Worm (Caenorhabditis elegans) whole organism, young adult: ENCODE measurements around the gene lys-10.

Source experiments
- B0336.3 ChIP-seq: fragments of 200-800 bp; sonication (Bioruptor generic); IDR thresholded peaks from 2 replicates; pipeline ENCODE4 v1.3.6; 2022; ENCODE audit warnings: missing genetic modification characterization, missing compliant biosample characterization
- C17E4.6 ChIP-seq: fragments of 200-800 bp; sonication (Bioruptor generic); IDR thresholded peaks from 2 replicates; pipeline ENCODE4 v1.3.6; 2022; ENCODE audit warnings: missing genetic modification reagents, missing genetic modification characterization, missing compliant biosample characterization
- D2030.7 ChIP-seq: fragments of 200-800 bp; sonication (Bioruptor generic); IDR thresholded peaks from 2 replicates; pipeline ENCODE4 v1.3.6; 2022; ENCODE audit warnings: missing genetic modification reagents, missing genetic modification characterization, missing compliant biosample characterization
- F23B12.7 ChIP-seq: sonication (generic microtip); optimal IDR thresholded peaks from 2 replicates; lab custom pipeline; 2017; ENCODE audit warnings: missing genetic modification characterization, mild to moderate bottlenecking, missing compliant biosample characterization, antibody characterized with exemption, moderate library complexity; ENCODE audit not compliant: insufficient read depth
- F33H1.4 ChIP-seq: fragments of 200-800 bp; sonication (Bioruptor generic); IDR thresholded peaks from 2 replicates; pipeline ENCODE4 v1.3.6; 2022; ENCODE audit warnings: missing genetic modification reagents, missing genetic modification characterization, missing compliant biosample characterization
- F39B2.1 ChIP-seq: fragments of 200-800 bp; sonication (Bioruptor generic); IDR thresholded peaks from 2 replicates; pipeline ENCODE4 v1.3.6; 2022; ENCODE audit warnings: missing genetic modification reagents, missing genetic modification characterization, missing compliant biosample characterization
- K11D2.4 ChIP-seq: fragments of 200-800 bp; sonication (Bioruptor generic); IDR thresholded peaks from 2 replicates; pipeline ENCODE4 v1.3.6; 2022; ENCODE audit warnings: missing genetic modification reagents, missing genetic modification characterization, missing compliant biosample characterization
- T07F8.4 ChIP-seq: sonication (generic microtip); optimal IDR thresholded peaks from 2 replicates; lab custom pipeline; 2016; ENCODE audit warnings: mild to moderate bottlenecking, missing genetic modification characterization, moderate library complexity, missing compliant biosample characterization
- Y53G8AR.9 ChIP-seq: fragments of 200-800 bp; sonication (Bioruptor generic); conservative IDR thresholded peaks from 2 replicates; pipeline ENCODE4 v1.3.6; 2022; ENCODE audit warnings: missing genetic modification reagents, missing genetic modification characterization, missing compliant biosample characterization
- aptf-2 ChIP-seq: fragments of 200-800 bp; sonication (Bioruptor generic); conservative IDR thresholded peaks from 2 replicates; pipeline ENCODE4 v1.3.6; 2022; ENCODE audit warnings: missing genetic modification reagents, missing genetic modification characterization, missing compliant biosample characterization
- attf-3 ChIP-seq: fragments of 200-800 bp; sonication (Bioruptor generic); conservative IDR thresholded peaks from 2 replicates; pipeline ENCODE4 v1.3.6; 2022; ENCODE audit warnings: missing genetic modification reagents, missing genetic modification characterization, missing compliant biosample characterization
- attf-6 ChIP-seq: fragments of 200-800 bp; sonication (Bioruptor generic); IDR thresholded peaks from 2 replicates; pipeline ENCODE4 v1.3.6; 2022; ENCODE audit warnings: missing genetic modification reagents, missing genetic modification characterization, missing compliant biosample characterization
- bed-1 ChIP-seq: fragments of 200-800 bp; sonication (Bioruptor generic); IDR thresholded peaks from 2 replicates; pipeline ENCODE4 v1.3.6; 2022; ENCODE audit warnings: missing genetic modification reagents, missing genetic modification characterization, missing compliant biosample characterization
- cebp-1 ChIP-seq, 2 experiments: fragments of 200-800 bp in 1 of 2; sonication (Bioruptor generic) in 1 of 2; sonication (generic microtip) in 1 of 2; IDR thresholded peaks in 1 of 2; optimal IDR thresholded peaks in 1 of 2; 2 replicates each; pipeline versions ENCODE4 v1.3.6 to Lab custom; 2017 to 2022; ENCODE audit warnings: missing compliant biosample characterization in 2 of 2, missing genetic modification characterization in 2 of 2, mild to moderate bottlenecking in 1 of 2, missing genetic modification reagents in 1 of 2, moderate library complexity in 1 of 2
- ceh-91 ChIP-seq: fragments of 200-800 bp; sonication (Bioruptor generic); IDR thresholded peaks from 2 replicates; pipeline ENCODE4 v1.3.6; 2022; ENCODE audit warnings: missing genetic modification reagents, missing genetic modification characterization, missing compliant biosample characterization
- chd-7 ChIP-seq: sonication (generic microtip); optimal IDR thresholded peaks from 2 replicates; lab custom pipeline; 2016; ENCODE audit warnings: mild to moderate bottlenecking, missing genetic modification characterization, moderate library complexity, missing compliant biosample characterization
- dox-1 ChIP-seq: fragments of 200-800 bp; sonication (Bioruptor generic); IDR thresholded peaks from 2 replicates; pipeline ENCODE4 v1.3.6; 2022; ENCODE audit warnings: missing genetic modification reagents, missing genetic modification characterization, missing compliant biosample characterization
- efl-1 ChIP-seq: fragments of 150-350 bp; optimal IDR thresholded peaks from 2 replicates; lab custom pipeline; 2014; ENCODE audit warnings: missing biosample characterization, missing genetic modification reagents, missing genetic modification characterization
- egl-44 ChIP-seq: fragments of 200-800 bp; sonication (Bioruptor generic); IDR thresholded peaks from 2 replicates; pipeline ENCODE4 v1.3.6; 2022; ENCODE audit warnings: missing genetic modification reagents, missing genetic modification characterization, missing compliant biosample characterization
- ekl-4 ChIP-seq: fragments of 200-800 bp; sonication (Bioruptor generic); IDR thresholded peaks from 2 replicates; pipeline ENCODE4 v1.3.6; 2022; ENCODE audit warnings: missing genetic modification reagents, missing genetic modification characterization, missing compliant biosample characterization
- hmg-1.2 ChIP-seq: fragments of 200-800 bp; sonication (Bioruptor generic); IDR thresholded peaks from 2 replicates; pipeline ENCODE4 v1.3.6; 2022; ENCODE audit warnings: missing genetic modification reagents, missing genetic modification characterization, missing compliant biosample characterization
- hrde-1 ChIP-seq: sonication (generic microtip); optimal IDR thresholded peaks from 2 replicates; lab custom pipeline; 2016; ENCODE audit warnings: missing genetic modification characterization, mild to moderate bottlenecking, missing compliant biosample characterization, moderate library complexity, missing genotype, missing genetic modification reagents, borderline replicate concordance
- hsf-1 ChIP-seq: fragments of 200-800 bp; sonication (Bioruptor generic); IDR thresholded peaks from 2 replicates; pipeline ENCODE4 v1.3.6; 2022; ENCODE audit warnings: missing genetic modification reagents, missing genetic modification characterization, missing compliant biosample characterization
- lag-1 ChIP-seq: fragments of 200-800 bp; sonication (Bioruptor generic); IDR thresholded peaks from 2 replicates; pipeline ENCODE4 v1.3.6; 2022; ENCODE audit warnings: missing genetic modification reagents, missing genetic modification characterization, missing compliant biosample characterization
- let-607 ChIP-seq, 2 experiments: fragments of 200-800 bp in 1 of 2; sonication (Bioruptor generic) in 1 of 2; sonication (generic microtip) in 1 of 2; optimal IDR thresholded peaks; 2 replicates each; lab custom pipeline; 2016 to 2018; ENCODE audit warnings: mild to moderate bottlenecking in 2 of 2, missing compliant biosample characterization in 2 of 2, missing genetic modification characterization in 2 of 2, moderate library complexity in 2 of 2, missing genotype in 1 of 2
- lin-26 ChIP-seq: fragments of 200-800 bp; sonication (Bioruptor generic); IDR thresholded peaks from 2 replicates; pipeline ENCODE4 v1.3.6; 2022; ENCODE audit warnings: missing genetic modification reagents, missing genetic modification characterization, missing compliant biosample characterization
- lsl-1 ChIP-seq: fragments of 200-800 bp; sonication (Bioruptor generic); optimal IDR thresholded peaks from 2 replicates; lab custom pipeline; 2018; ENCODE audit warnings: mild to moderate bottlenecking, missing genetic modification characterization, moderate library complexity, missing compliant biosample characterization
- lsy-27 ChIP-seq: sonication (generic microtip); optimal IDR thresholded peaks from 2 replicates; lab custom pipeline; 2017; ENCODE audit warnings: missing genetic modification characterization, mild to moderate bottlenecking, missing compliant biosample characterization, antibody characterized with exemption, missing genotype, borderline replicate concordance; ENCODE audit not compliant: insufficient read depth
- madf-6 ChIP-seq: fragments of 200-800 bp; sonication (Bioruptor generic); IDR thresholded peaks from 2 replicates; pipeline ENCODE4 v1.3.6; 2022; ENCODE audit warnings: missing genetic modification reagents, missing genetic modification characterization, missing compliant biosample characterization
- mes-4 ChIP-seq: sonication (generic microtip); optimal IDR thresholded peaks from 2 replicates; lab custom pipeline; 2016; ENCODE audit warnings: missing genotype, missing genetic modification characterization, missing compliant biosample characterization
- nhr-27 ChIP-seq: fragments of 200-800 bp; sonication (Bioruptor generic); optimal IDR thresholded peaks from 2 replicates; lab custom pipeline; 2018; ENCODE audit warnings: mild to moderate bottlenecking, missing genetic modification characterization, moderate library complexity, missing compliant biosample characterization
- nhr-80 ChIP-seq: sonication (generic microtip); optimal IDR thresholded peaks from 2 replicates; lab custom pipeline; 2016; ENCODE audit warnings: missing genetic modification characterization, missing compliant biosample characterization
- nhr-90 ChIP-seq: sonication (generic microtip); optimal IDR thresholded peaks from 2 replicates; lab custom pipeline; 2016; ENCODE audit warnings: missing genotype, mild to moderate bottlenecking, missing genetic modification characterization, missing compliant biosample characterization
- rcor-1 ChIP-seq: fragments of 200-800 bp; sonication (Bioruptor generic); IDR thresholded peaks from 2 replicates; pipeline ENCODE4 v1.3.6; 2022; ENCODE audit warnings: missing genetic modification reagents, missing genetic modification characterization, missing compliant biosample characterization
- repo-1 ChIP-seq: sonication (generic microtip); optimal IDR thresholded peaks from 2 replicates; lab custom pipeline; 2017; ENCODE audit warnings: mild to moderate bottlenecking, missing genetic modification characterization, missing compliant biosample characterization
- snpc-1.1 ChIP-seq: sonication (generic microtip); optimal IDR thresholded peaks from 2 replicates; lab custom pipeline; 2017; ENCODE audit warnings: missing genetic modification characterization, mild to moderate bottlenecking, missing compliant biosample characterization, antibody characterized with exemption, moderate library complexity, missing genotype, missing genetic modification reagents; ENCODE audit not compliant: insufficient read depth
- snpc-1.3 ChIP-seq: sonication (generic microtip); optimal IDR thresholded peaks from 2 replicates; lab custom pipeline; 2017; ENCODE audit warnings: missing genetic modification characterization, mild to moderate bottlenecking, missing compliant biosample characterization, antibody characterized with exemption, moderate library complexity, missing genotype, missing genetic modification reagents; ENCODE audit not compliant: insufficient read depth
- somi-1 ChIP-seq: fragments of 200-800 bp; sonication (Bioruptor generic); optimal IDR thresholded peaks from 2 replicates; lab custom pipeline; 2018; ENCODE audit warnings: mild to moderate bottlenecking, missing genetic modification characterization, missing compliant biosample characterization
- sptf-2 ChIP-seq: fragments of 200-800 bp; sonication (Bioruptor generic); optimal IDR thresholded peaks from 2 replicates; lab custom pipeline; 2018; ENCODE audit warnings: mild to moderate bottlenecking, missing genetic modification characterization, missing compliant biosample characterization
- unc-130 ChIP-seq: sonication (generic microtip); optimal IDR thresholded peaks from 2 replicates; lab custom pipeline; 2016; ENCODE audit warnings: missing genetic modification reagents, missing genetic modification characterization, missing compliant biosample characterization
- unc-62 ChIP-seq: fragments of 150-350 bp; optimal IDR thresholded peaks from 2 replicates; lab custom pipeline; 2014; ENCODE audit warnings: missing biosample characterization, missing genetic modification reagents, missing genetic modification characterization
- xnd-1 ChIP-seq: sonication (generic microtip); optimal IDR thresholded peaks from 2 replicates; lab custom pipeline; 2016; ENCODE audit warnings: missing genotype, missing genetic modification reagents, missing genetic modification characterization, missing compliant biosample characterization
- zim-3 ChIP-seq: sonication (generic microtip); optimal IDR thresholded peaks from 2 replicates; lab custom pipeline; 2017; ENCODE audit warnings: mild to moderate bottlenecking, missing genetic modification characterization, moderate library complexity, missing compliant biosample characterization
- ztf-18 ChIP-seq: sonication (generic microtip); optimal IDR thresholded peaks from 2 replicates; lab custom pipeline; 2016; ENCODE audit warnings: missing genotype, mild to moderate bottlenecking, missing genetic modification characterization, missing compliant biosample characterization
- ztf-28 ChIP-seq: fragments of 200-800 bp; sonication (Bioruptor generic); IDR thresholded peaks from 2 replicates; pipeline ENCODE4 v1.3.6; 2022; ENCODE audit warnings: missing genetic modification reagents, missing genetic modification characterization, missing compliant biosample characterization
- ztf-3 ChIP-seq: fragments of 200-800 bp; sonication (Bioruptor generic); optimal IDR thresholded peaks from 2 replicates; lab custom pipeline; 2018; ENCODE audit warnings: mild to moderate bottlenecking, missing genetic modification characterization, missing compliant biosample characterization

lys-10 gene

ce11 chrIV:8375381-8375780 lies 42.8 kb downstream of the lys-10 start:
- peak; percentile 44 for TF ChIP-seq lsl-1
- TF ChIP-seq unc-62, result no peak
- TF ChIP-seq K11D2.4 (GFP tag; lab: Robert Waterston, UW), result peak; percentile 33; the same call in 1 of the 2 replicates
- peak; percentile 18 for TF ChIP-seq efl-1 (GFP tag; lab: Kevin White, UChicago)
- peak; percentile 60 for TF ChIP-seq chd-7 (tag; lab: Kevin White, UChicago)
- peak; percentile 78 for TF ChIP-seq hrde-1 (tag; lab: Kevin White, UChicago)
- TF ChIP-seq ztf-28 (GFP tag; lab: Robert Waterston, UW), result no peak
- TF ChIP-seq bed-1 (GFP tag; lab: Robert Waterston, UW), result no peak
- TF ChIP-seq snpc-1.1, result peak; percentile 46
- TF ChIP-seq lsy-27 (tag; lab: Kevin White, UChicago), result peak; percentile 71
- TF ChIP-seq attf-6 (GFP tag; lab: Robert Waterston, UW), result 0 out of 2 replicates have a peak, but pooled peaks have one; percentile 16
- TF ChIP-seq D2030.7 (GFP tag; lab: Robert Waterston, UW), result peak; percentile 47; the same call in 1 of the 2 replicates
- peak in 1 of 2 experiments; percentile 50 for TF ChIP-seq let-607 (tag; optimal IDR thresholded peaks at IDR 0.05; lab: Kevin White, UChicago)
- TF ChIP-seq Y53G8AR.9 (GFP tag; lab: Robert Waterston, UW), result peak; percentile 80
- peak; percentile 83 for TF ChIP-seq B0336.3 (GFP tag; lab: Robert Waterston, UW)
- peak; percentile 72 for TF ChIP-seq ztf-18
- no peak for TF ChIP-seq F39B2.1 (GFP tag; lab: Robert Waterston, UW)
- TF ChIP-seq lag-1, result no peak
- peak; percentile 63 for TF ChIP-seq hmg-1.2 (GFP tag; lab: Robert Waterston, UW)
- no peak for TF ChIP-seq hsf-1 (GFP tag; lab: Robert Waterston, UW)
- TF ChIP-seq sptf-2 (GFP tag; lab: Kevin White, UChicago), result peak; percentile 49
- TF ChIP-seq madf-6 (GFP tag; lab: Robert Waterston, UW), result peak; percentile 58; the same call in 1 of the 2 replicates
- peak; percentile 66 for TF ChIP-seq ekl-4 (GFP tag; lab: Robert Waterston, UW)
- peak; percentile 43; the same call in 1 of the 2 replicates for TF ChIP-seq C17E4.6
- TF ChIP-seq snpc-1.3, result peak; percentile 84
- TF ChIP-seq mes-4 (tag; lab: Kevin White, UChicago), result peak; percentile 73
- peak; percentile 84 for TF ChIP-seq lin-26 (GFP tag; lab: Robert Waterston, UW)
- peak; percentile 55 for TF ChIP-seq somi-1
- TF ChIP-seq egl-44, result peak; percentile 67; the same call in 1 of the 2 replicates
- peak; percentile 76 for TF ChIP-seq T07F8.4 (tag; lab: Kevin White, UChicago)
- TF ChIP-seq dox-1 (GFP tag; lab: Robert Waterston, UW), result peak; percentile 82
- TF ChIP-seq nhr-90 (tag; lab: Kevin White, UChicago), result peak; percentile 82
- peak; percentile 31 for TF ChIP-seq F23B12.7 (tag; lab: Kevin White, UChicago)
- peak; percentile 21 for TF ChIP-seq nhr-27
- peak; percentile 67 for TF ChIP-seq attf-3 (GFP tag; lab: Robert Waterston, UW)
- no peak for TF ChIP-seq xnd-1 (tag; lab: Kevin White, UChicago)
- peak; percentile 59 for TF ChIP-seq F33H1.4 (GFP tag; lab: Robert Waterston, UW)
- 0 out of 2 replicates have a peak, but pooled peaks have one; percentile 9 for TF ChIP-seq cebp-1 (GFP tag; IDR thresholded peaks at IDR 0.05; lab: Robert Waterston, UW)
- peak; percentile 70 for TF ChIP-seq cebp-1 (tag; optimal IDR thresholded peaks at IDR 0.05; lab: Kevin White, UChicago)
- TF ChIP-seq unc-130 (GFP tag; lab: Kevin White, UChicago), result peak; percentile 85
- TF ChIP-seq nhr-80, result peak; percentile 60
- peak; percentile 75 for TF ChIP-seq zim-3
- TF ChIP-seq ceh-91 (GFP tag; lab: Robert Waterston, UW), result no peak
- TF ChIP-seq aptf-2, result no peak
- peak; percentile 71 for TF ChIP-seq rcor-1 (GFP tag; lab: Robert Waterston, UW)
- peak; percentile 73 for TF ChIP-seq repo-1 (tag; lab: Kevin White, UChicago)
- no peak for TF ChIP-seq ztf-3 (GFP tag; lab: Kevin White, UChicago)
